Fruit fly (Drosophila melanogaster) whole organism, larva: ENCODE results near the gene nkt.

ENCODE experiments used
- noc ChIP-seq: fragments of 200-800 bp; sonication (Bioruptor generic); optimal IDR thresholded peaks from 3 replicates; lab custom pipeline; 2019; ENCODE audit warnings: missing biosample characterization, mild to moderate bottlenecking, missing genetic modification characterization, moderate library complexity

nkt gene

DNA sequence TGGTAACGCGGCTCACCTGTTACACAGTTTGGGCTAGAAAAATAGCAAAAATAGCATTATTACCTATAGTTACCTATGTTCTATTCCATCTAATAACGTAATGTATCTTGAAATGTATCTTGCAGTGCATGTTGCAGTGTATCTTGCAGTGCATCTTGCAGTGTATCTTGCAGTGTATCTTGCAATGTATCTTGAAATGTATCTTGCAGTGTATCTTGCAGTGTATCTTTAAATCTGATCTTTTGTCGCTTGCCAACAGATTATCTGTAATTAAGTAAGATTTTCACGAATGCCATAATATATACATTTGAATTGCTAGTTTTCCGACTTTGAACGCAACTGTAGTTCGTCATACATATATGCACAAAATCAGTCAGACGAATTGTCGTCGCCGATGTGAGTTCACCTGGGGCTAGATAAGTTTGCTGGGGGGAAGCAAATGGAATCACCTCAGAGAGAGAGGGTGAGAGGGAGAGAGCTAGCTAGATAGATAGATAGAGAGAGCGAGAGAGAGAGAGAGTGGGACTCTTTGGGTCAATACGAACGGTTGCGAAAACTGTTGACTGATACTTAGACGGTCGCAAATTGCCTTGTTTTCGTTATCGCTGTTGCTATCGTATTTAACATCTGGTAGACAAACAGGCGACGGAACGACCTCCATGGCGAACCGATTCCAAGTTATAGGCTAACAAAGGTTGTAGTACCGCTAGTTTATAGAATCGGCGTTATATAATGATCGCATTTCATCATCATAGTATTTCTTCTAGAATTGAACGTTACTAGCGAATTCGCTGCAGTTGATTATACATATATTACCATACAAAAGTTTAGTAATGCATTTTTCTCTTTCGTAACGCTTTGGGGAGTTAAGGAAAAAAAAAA lies 41.5 kb downstream of the nkt start:
- no peak for TF ChIP-seq noc (tag; lab: Kevin White, UChicago)

dm6 chr3L:11243292-11243670 lies 42.1 kb downstream of the nkt start:
- no peak for TF ChIP-seq noc (tag; lab: Kevin White, UChicago)

- TF ChIP-seq noc (tag; lab: Kevin White, UChicago) = no peak
These were observed 42.9 kb downstream of the nkt start for dm6 chr3L:11244024-11244576.

DNA sequence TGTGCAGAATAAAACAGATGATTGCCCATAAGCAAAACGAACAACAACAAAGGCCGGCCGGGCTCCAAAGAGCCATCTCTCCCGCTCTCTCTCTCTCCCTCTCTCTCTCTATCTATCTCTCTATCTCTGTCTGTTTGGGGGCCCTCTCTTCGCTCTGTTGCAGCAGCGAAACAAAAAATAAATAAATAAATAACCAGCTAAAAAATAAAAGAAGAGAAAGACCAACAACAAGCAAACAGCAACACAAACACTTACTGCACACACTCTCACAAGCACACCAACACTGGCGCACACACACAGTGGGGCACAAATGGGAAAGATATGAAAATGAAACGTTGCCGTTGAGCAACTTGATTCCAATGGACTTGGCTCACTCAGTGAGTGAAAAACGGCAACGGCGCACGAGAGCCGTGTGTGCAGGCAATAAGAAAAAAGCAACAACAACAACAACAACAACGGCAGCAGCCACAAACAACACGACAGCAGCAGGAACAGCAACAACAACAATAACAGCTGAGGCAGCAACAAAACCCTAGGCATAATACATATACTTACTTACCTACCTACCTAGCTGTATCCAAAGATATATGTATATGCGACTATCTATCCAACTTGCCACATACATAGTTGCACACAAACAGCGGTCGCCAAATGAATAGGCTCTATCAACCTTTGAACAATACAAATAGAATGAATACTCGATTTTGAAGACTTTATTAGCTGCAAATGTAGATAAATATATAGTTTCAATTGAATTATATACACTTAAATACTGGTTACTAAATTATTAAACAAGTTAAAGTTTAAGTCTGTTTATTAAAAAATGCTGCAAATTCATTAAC lies 45.1 kb downstream of the nkt start:
- TF ChIP-seq noc (tag; lab: Kevin White, UChicago) = no peak

DNA sequence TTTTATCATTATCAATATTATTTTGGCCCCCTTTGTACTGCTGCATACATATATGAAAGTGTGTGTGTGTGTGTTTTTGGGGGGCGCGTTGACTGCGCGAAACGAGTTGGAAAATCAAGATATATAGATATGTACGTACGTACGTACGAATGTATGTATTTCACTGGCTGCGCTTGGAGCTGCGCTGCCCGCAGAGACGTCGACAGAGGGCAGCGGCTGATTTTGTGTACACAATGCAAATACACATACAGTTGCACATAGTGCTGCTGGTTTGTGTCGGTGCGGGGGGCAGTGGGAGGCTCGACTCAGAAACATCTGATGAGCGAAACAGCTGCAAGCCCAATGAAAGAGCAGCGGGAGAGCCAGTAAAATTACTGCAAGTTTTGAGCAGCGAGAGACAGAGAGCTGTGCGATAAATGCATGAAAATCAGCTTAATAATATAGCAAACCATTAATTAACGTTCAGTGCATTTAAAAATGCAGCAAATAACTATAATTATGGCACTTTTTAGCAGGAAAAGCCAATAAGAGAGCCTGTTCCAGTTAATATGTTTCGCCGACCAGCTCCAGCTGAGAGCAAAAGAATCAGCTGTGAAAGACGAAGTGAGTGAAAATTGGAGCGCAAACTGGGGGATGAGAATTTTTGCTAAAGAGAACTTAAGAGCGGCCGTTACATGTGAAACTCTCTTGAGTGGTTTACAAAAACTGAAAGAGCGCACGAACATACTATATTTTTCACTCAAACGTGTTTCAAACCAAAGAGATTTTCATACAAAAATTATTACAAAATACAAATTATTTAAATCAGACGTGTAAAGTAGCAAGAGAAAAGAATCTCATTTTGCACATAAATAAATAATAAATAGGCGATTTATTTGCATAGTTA lies 46.5 kb downstream of the nkt start:
- peak; percentile 1 for TF ChIP-seq noc (tag; lab: Kevin White, UChicago)

dm6 chr3L:11248303-11248702 lies 47.2 kb downstream of the nkt start:
- no peak for TF ChIP-seq noc (tag; lab: Kevin White, UChicago)
